Fruit fly (Drosophila melanogaster): ENCODE measurements around the gene Gyc32E.

The Gyc32E gene

dm6 chr2L:11148969-11149368 lies at the start of gene Gyc32E:
Gene Gyc32E (minus strand): TSS chr2L:11149101.
- TF ChIP-seq Deaf1 (tag; optimal IDR thresholded peaks at IDR 0.05) (peak; percentile 84), scrt (GFP tag; optimal IDR thresholded peaks at IDR 0.05) (peak; percentile 54), CG6689 (GFP tag; IDR thresholded peaks at IDR 0.05) (no peak)

dm6 chr2L:11196781-11197180 lies 47.9 kb upstream of the Gyc32E start:
- TF ChIP-seq CG8089 (GFP tag; optimal IDR thresholded peaks at IDR 0.05) (no peak), amos (GFP tag; IDR thresholded peaks at IDR 0.05; ENCODE audit: partially characterized antibody) (no peak), Eip74EF (GFP tag; optimal IDR thresholded peaks at IDR 0.05) (peak in 1 of 2 experiments; percentile 21), Awh (GFP tag; IDR thresholded peaks at IDR 0.05) (0 out of 2 replicates have a peak, but pooled peaks have one; percentile 32), chinmo (GFP tag; IDR thresholded peaks at IDR 0.05; ENCODE audit: partially characterized antibody) (0 out of 4 replicates have a peak, but pooled peaks have one; percentile 5), CG10321 (GFP tag; IDR thresholded peaks at IDR 0.05) (no peak), Blimp-1 (GFP tag; optimal IDR thresholded peaks at IDR 0.05) (no peak), gcm (GFP tag; optimal IDR thresholded peaks at IDR 0.05) (no peak)

dm6 chr2L:11196219-11196618 lies 47.3 kb upstream of the Gyc32E start:
- no peak for TF ChIP-seq CG14050 (GFP tag; IDR thresholded peaks at IDR 0.05)
- TF ChIP-seq wdn (GFP tag; IDR thresholded peaks at IDR 0.05) = no peak
- TF ChIP-seq sens (GFP tag) = peak; percentile 37
- TF ChIP-seq MTF-1 (GFP tag; optimal IDR thresholded peaks at IDR 0.05; ENCODE audit: borderline replicate concordance) = no peak
- peak in 1 of 2 experiments; percentile 22 for TF ChIP-seq eve (GFP tag; optimal IDR thresholded peaks at IDR 0.05)
- peak; percentile 65 for TF ChIP-seq D19A (tag; optimal IDR thresholded peaks at IDR 0.05)
- TF ChIP-seq CG2120 (GFP tag; optimal IDR thresholded peaks at IDR 0.05) = no peak
- TF ChIP-seq Dll (GFP tag; IDR thresholded peaks at IDR 0.05; ENCODE audit: partially characterized antibody) = no peak
- peak; percentile 69 for TF ChIP-seq grn (GFP tag; optimal IDR thresholded peaks at IDR 0.05)
- TF ChIP-seq phol (tag; optimal IDR thresholded peaks at IDR 0.05) = no peak
- no peak for TF ChIP-seq gfzf (GFP tag; optimal IDR thresholded peaks at IDR 0.05)

dm6 chr2L:11192691-11193090 lies 43.8 kb upstream of the Gyc32E start:
- no peak for TF ChIP-seq insv (GFP tag; optimal IDR thresholded peaks at IDR 0.05)
- TF ChIP-seq CG13296 (GFP tag; optimal IDR thresholded peaks at IDR 0.05) = no peak
- peak; percentile 39 for TF ChIP-seq ems (GFP tag; optimal IDR thresholded peaks at IDR 0.05)
- peak; percentile 64 for TF ChIP-seq Hsf (GFP tag; optimal IDR thresholded peaks at IDR 0.05)
- TF ChIP-seq zfh1 (GFP tag; IDR thresholded peaks at IDR 0.05) = peak; percentile 84
- no peak for TF ChIP-seq Mrtf (GFP tag; IDR thresholded peaks at IDR 0.05)
- TF ChIP-seq CG6791 (GFP tag; IDR thresholded peaks at IDR 0.05; ENCODE audit: partially characterized antibody) = no peak
- peak; percentile 60 for TF ChIP-seq Blimp-1 (GFP tag; optimal IDR thresholded peaks at IDR 0.05)
- TF ChIP-seq CG18599 (GFP tag; optimal IDR thresholded peaks at IDR 0.05) = peak; percentile 17
- 0 out of 2 replicates have a peak, but pooled peaks have one; percentile 41 for TF ChIP-seq NFAT (GFP tag; IDR thresholded peaks at IDR 0.05)
- TF ChIP-seq CG9817 (tag; optimal IDR thresholded peaks at IDR 0.05) = peak; percentile 30
- TF ChIP-seq otp (GFP tag; IDR thresholded peaks at IDR 0.05) = peak; percentile 53; the same call in 1 of the 3 replicates
- peak; percentile 59 for TF ChIP-seq CG2678 (tag; optimal IDR thresholded peaks at IDR 0.05)
- TF ChIP-seq Hmx (GFP tag; optimal IDR thresholded peaks at IDR 0.05) = no peak
- TF ChIP-seq Oaz (GFP tag; IDR thresholded peaks at IDR 0.05) = no peak
- peak; percentile 51 for TF ChIP-seq CG10209 (GFP tag; optimal IDR thresholded peaks at IDR 0.05)
- TF ChIP-seq CG15269 (tag; optimal IDR thresholded peaks at IDR 0.05) = peak; percentile 37
- TF ChIP-seq ash1 (GFP tag; optimal IDR thresholded peaks at IDR 0.05) = no peak
- TF ChIP-seq TFAM (GFP tag; optimal IDR thresholded peaks at IDR 0.05) = no peak
- TF ChIP-seq usp (GFP tag; optimal IDR thresholded peaks at IDR 0.05) = no peak
- peak; percentile 57 for TF ChIP-seq Ptx1 (GFP tag; IDR thresholded peaks at IDR 0.05)
- no peak for TF ChIP-seq fd102C (GFP tag; optimal IDR thresholded peaks at IDR 0.05)
- peak; percentile 35 for TF ChIP-seq ind (GFP tag; optimal IDR thresholded peaks at IDR 0.05)
- no peak; the same call in 1 of the 2 replicates for TF ChIP-seq Ada2b (GFP tag; IDR thresholded peaks at IDR 0.05)
- no peak for TF ChIP-seq prd (optimal IDR thresholded peaks at IDR 0.05)
- TF ChIP-seq prd (GFP tag; IDR thresholded peaks at IDR 0.05) = peak; percentile 83

Measured in whole organism, embryonic.